Worm (Caenorhabditis elegans) whole organism, L2 larva: ENCODE measurements around the gene Y82E9BR.6.

Experiments used
- C34F6.9 ChIP-seq: fragments of 150-350 bp; optimal IDR thresholded peaks from 2 replicates; lab custom pipeline; 2014; ENCODE audit warnings: missing biosample characterization, missing genetic modification characterization
- Y55F3AM.14 ChIP-seq: fragments of 200-800 bp; sonication (Bioruptor generic); optimal IDR thresholded peaks from 2 replicates; lab custom pipeline; 2018; ENCODE audit warnings: mild to moderate bottlenecking, missing genetic modification characterization, missing compliant biosample characterization
- ZK546.5 ChIP-seq: sonication (generic microtip); optimal IDR thresholded peaks from 2 replicates; lab custom pipeline; 2017; ENCODE audit warnings: missing biosample characterization, missing genetic modification characterization
- aly-2 ChIP-seq: fragments of 150-350 bp; optimal IDR thresholded peaks from 2 replicates; lab custom pipeline; 2014; ENCODE audit warnings: missing biosample characterization, missing genetic modification characterization
- blmp-1 ChIP-seq: sonication (generic microtip); optimal IDR thresholded peaks from 2 replicates; lab custom pipeline; 2017; ENCODE audit warnings: missing genetic modification characterization, mild to moderate bottlenecking, missing compliant biosample characterization, antibody characterized with exemption, moderate library complexity; ENCODE audit not compliant: insufficient read depth
- ceh-82 ChIP-seq: fragments of 150-350 bp; optimal IDR thresholded peaks from 2 replicates; lab custom pipeline; 2014; ENCODE audit warnings: missing biosample characterization, missing genetic modification characterization
- crh-2 ChIP-seq: sonication (generic microtip); optimal IDR thresholded peaks from 2 replicates; lab custom pipeline; 2017; ENCODE audit warnings: missing biosample characterization, missing genetic modification characterization
- egl-27 ChIP-seq: sonication (generic microtip); optimal IDR thresholded peaks from 3 replicates; lab custom pipeline; 2017; ENCODE audit warnings: missing biosample characterization, missing genetic modification reagents, missing genetic modification characterization
- elt-1 ChIP-seq: fragments of 150-350 bp; optimal IDR thresholded peaks from 2 replicates; lab custom pipeline; 2014; ENCODE audit warnings: missing biosample characterization, missing genetic modification characterization
- fos-1 ChIP-seq: fragments of 150-350 bp; optimal IDR thresholded peaks from 2 replicates; lab custom pipeline; 2014; ENCODE audit warnings: missing biosample characterization, missing genetic modification characterization
- lin-11 ChIP-seq: fragments of 150-350 bp; sonication (generic microtip); optimal IDR thresholded peaks from 2 replicates; lab custom pipeline; 2014; ENCODE audit warnings: missing biosample characterization, missing genetic modification characterization, inconsistent platforms, mixed read lengths
- lin-39 ChIP-seq: fragments of 150-350 bp; optimal IDR thresholded peaks from 2 replicates; lab custom pipeline; 2014; ENCODE audit warnings: missing biosample characterization, missing genetic modification reagents, missing genetic modification characterization
- lsy-2 ChIP-seq, 2 experiments: fragments of 150-350 bp in 1 of 2; sonication (generic microtip) in 1 of 2; optimal IDR thresholded peaks; 2 replicates each; lab custom pipeline; 2014 to 2017; ENCODE audit warnings: missing biosample characterization in 2 of 2, missing genetic modification characterization in 2 of 2
- mab-5 ChIP-seq: fragments of 150-350 bp; optimal IDR thresholded peaks from 2 replicates; lab custom pipeline; 2014; ENCODE audit warnings: missing biosample characterization, missing genetic modification characterization
- nhr-10 ChIP-seq: sonication (generic microtip); optimal IDR thresholded peaks from 2 replicates; lab custom pipeline; 2017; ENCODE audit warnings: missing biosample characterization, missing genetic modification characterization
- nhr-11 ChIP-seq: fragments of 150-350 bp; optimal IDR thresholded peaks from 2 replicates; lab custom pipeline; 2014; ENCODE audit warnings: missing biosample characterization, missing genetic modification characterization
- nhr-12 ChIP-seq: fragments of 150-350 bp; optimal IDR thresholded peaks from 2 replicates; lab custom pipeline; 2014; ENCODE audit warnings: missing biosample characterization, missing genetic modification characterization
- nhr-129 ChIP-seq: fragments of 150-350 bp; optimal IDR thresholded peaks from 2 replicates; lab custom pipeline; 2014; ENCODE audit warnings: missing biosample characterization, missing genetic modification characterization
- nhr-23 ChIP-seq: fragments of 150-350 bp; optimal IDR thresholded peaks from 2 replicates; lab custom pipeline; 2014; ENCODE audit warnings: missing biosample characterization, missing genetic modification reagents, missing genetic modification characterization
- nhr-25 ChIP-seq: fragments of 150-350 bp; sonication (generic microtip); optimal IDR thresholded peaks from 3 replicates; lab custom pipeline; 2014; ENCODE audit warnings: missing biosample characterization, missing genetic modification characterization
- nhr-77 ChIP-seq: fragments of 150-350 bp; optimal IDR thresholded peaks from 2 replicates; lab custom pipeline; 2014; ENCODE audit warnings: missing biosample characterization, missing genetic modification characterization
- skn-1 ChIP-seq: sonication (generic microtip); optimal IDR thresholded peaks from 2 replicates; lab custom pipeline; 2017; ENCODE audit warnings: missing biosample characterization, missing genetic modification characterization
- sma-9 ChIP-seq, 2 experiments: fragments of 150-350 bp in 1 of 2; sonication (generic microtip) in 1 of 2; optimal IDR thresholded peaks; 2 replicates each; lab custom pipeline; 2014 to 2016; ENCODE audit warnings: missing genetic modification characterization in 2 of 2, mild to moderate bottlenecking in 1 of 2, missing biosample characterization in 1 of 2, missing compliant biosample characterization in 1 of 2, missing genetic modification reagents in 1 of 2, moderate library complexity in 1 of 2
- snpc-4 ChIP-seq: fragments of 150-350 bp; optimal IDR thresholded peaks from 2 replicates; lab custom pipeline; 2014; ENCODE audit warnings: missing biosample characterization, missing genetic modification characterization
- unc-55 ChIP-seq: fragments of 150-350 bp; sonication (generic microtip); optimal IDR thresholded peaks from 3 replicates; lab custom pipeline; 2014; ENCODE audit warnings: missing biosample characterization, missing genetic modification reagents, missing genetic modification characterization
- ztf-1 ChIP-seq: fragments of 200-800 bp; sonication (Bioruptor generic); conservative IDR thresholded peaks from 2 replicates; pipeline ENCODE4 v1.3.6; 2022; ENCODE audit warnings: missing genetic modification characterization, missing compliant biosample characterization
- ztf-11 ChIP-seq: sonication (generic microtip); optimal IDR thresholded peaks from 2 replicates; lab custom pipeline; 2017; ENCODE audit warnings: missing biosample characterization, missing genetic modification characterization

Gene Y82E9BR.6

DNA sequence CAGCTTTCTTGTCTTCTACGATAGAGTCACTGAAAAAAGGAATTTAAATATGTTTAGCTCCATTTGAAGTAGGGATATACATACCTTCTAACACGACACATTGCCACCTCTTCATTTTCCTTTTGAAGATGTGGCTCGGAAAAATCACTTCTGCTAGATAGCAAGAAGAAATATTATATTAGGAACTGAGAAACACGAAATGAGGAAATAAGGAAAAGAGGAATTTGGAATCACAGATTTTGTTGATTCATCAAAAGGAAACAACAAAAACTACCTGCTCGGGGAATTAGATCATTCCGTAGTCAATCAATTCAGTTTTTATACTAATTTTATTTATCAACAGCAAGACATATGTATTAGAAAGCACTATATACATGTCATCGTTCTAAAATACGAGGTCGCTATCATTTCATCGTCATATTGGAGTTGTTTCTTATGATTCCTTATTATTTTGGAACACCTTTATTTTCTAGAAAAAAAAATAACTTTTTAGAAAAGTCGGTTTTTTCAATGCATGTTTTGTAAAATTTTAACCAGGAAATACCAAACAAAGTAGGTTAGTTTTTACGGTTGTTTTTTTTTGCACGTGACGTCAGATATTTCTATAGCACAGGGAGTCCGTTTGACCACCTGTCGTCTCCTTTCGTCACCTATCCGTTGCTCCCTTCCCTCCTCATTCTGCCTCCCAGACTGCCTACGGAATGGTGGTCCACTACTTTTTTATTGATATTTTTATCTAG lies at the start of gene Y82E9BR.6, which contains the start of gene pals-21:
TSS of gene Y82E9BR.6 (plus strand) at position 690 of the 740 bp plus-strand sequence.
TSS of gene pals-21 (minus strand) at position 101 of the 740 bp plus-strand sequence.
- TF ChIP-seq Y55F3AM.14 (GFP tag; lab: Kevin White, UChicago) (no peak), nhr-129 (tag; lab: Kevin White, UChicago) (no peak)

DNA sequence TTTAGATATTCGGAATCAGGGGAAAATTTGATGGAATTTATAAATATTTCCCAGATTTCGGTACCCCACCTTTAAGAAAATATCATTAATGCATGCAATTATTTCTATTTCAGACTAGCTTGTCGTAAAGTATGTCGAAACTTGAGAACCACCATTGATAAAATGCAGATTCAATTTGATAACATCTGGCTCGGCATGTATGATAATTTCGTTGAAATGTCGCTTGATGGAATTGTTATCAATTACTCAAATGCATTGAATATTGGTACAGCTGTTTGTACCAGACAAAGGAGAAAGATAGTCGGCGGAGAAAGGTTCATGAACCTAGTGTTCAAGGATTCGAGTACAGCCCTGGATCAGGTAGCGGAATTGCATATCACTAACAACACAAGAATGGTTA lies 49.1 kb upstream of the Y82E9BR.6 start, which contains the start of gene Y82E9BL.19:
TSS of gene Y82E9BL.19 (plus strand) at position 123 of the 400 bp plus-strand sequence.
- no peak for TF ChIP-seq aly-2 (tag; lab: Kevin White, UChicago)
- peak; percentile 60 for TF ChIP-seq fos-1
- TF ChIP-seq ceh-82 = no peak
- TF ChIP-seq nhr-23 (tag; lab: Kevin White, UChicago) = no peak
- no peak for TF ChIP-seq ztf-11 (tag; lab: Kevin White, UChicago)
- no peak for TF ChIP-seq unc-55 (GFP tag; lab: Kevin White, UChicago)
- TF ChIP-seq, all 48 proteins: peak for 1

DNA sequence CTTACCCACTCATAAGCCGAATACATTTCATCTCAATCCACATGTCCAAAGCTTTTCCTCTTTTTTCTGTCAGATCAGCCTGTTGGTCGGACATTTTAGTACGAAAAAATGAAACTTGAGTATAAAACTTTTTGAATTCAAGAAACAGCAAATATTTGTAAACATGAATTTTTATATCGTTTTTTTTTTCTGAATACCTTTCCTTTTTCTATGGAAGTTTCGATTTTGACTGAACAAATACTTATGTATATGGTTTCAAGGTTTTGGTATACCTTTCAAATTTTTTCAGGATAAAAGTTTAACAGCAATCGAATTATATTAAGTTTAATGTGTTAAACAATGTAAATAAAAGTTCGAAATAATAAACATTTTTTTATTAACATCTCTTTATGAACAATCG lies 40.8 kb upstream of the Y82E9BR.6 start, which contains the start of gene fbxa-5:
TSS of gene fbxa-5 (minus strand) at position 101 of the 400 bp plus-strand sequence.
- TF ChIP-seq ztf-1 = no peak
- no peak for TF ChIP-seq C34F6.9 (tag; lab: Kevin White, UChicago)
- TF ChIP-seq fos-1 = no peak
- TF ChIP-seq sma-9 (GFP tag; optimal IDR thresholded peaks at IDR 0.05; lab: Kevin White, UChicago) = no peak
- no peak for TF ChIP-seq sma-9 (tag; optimal IDR thresholded peaks at IDR 0.05; lab: Kevin White, UChicago)
- no peak for TF ChIP-seq lin-11 (tag; lab: Kevin White, UChicago)
- no peak for TF ChIP-seq mab-5
- TF ChIP-seq nhr-23 (tag; lab: Kevin White, UChicago) = no peak
- no peak for TF ChIP-seq nhr-10 (tag; lab: Kevin White, UChicago)
- TF ChIP-seq lsy-2 (tag; optimal IDR thresholded peaks at IDR 0.05; lab: Kevin White, UChicago) = no peak
- no peak for TF ChIP-seq ZK546.5
- no peak for TF ChIP-seq nhr-77 (tag; lab: Kevin White, UChicago)
- TF ChIP-seq blmp-1 (tag; lab: Kevin White, UChicago) = no peak

DNA sequence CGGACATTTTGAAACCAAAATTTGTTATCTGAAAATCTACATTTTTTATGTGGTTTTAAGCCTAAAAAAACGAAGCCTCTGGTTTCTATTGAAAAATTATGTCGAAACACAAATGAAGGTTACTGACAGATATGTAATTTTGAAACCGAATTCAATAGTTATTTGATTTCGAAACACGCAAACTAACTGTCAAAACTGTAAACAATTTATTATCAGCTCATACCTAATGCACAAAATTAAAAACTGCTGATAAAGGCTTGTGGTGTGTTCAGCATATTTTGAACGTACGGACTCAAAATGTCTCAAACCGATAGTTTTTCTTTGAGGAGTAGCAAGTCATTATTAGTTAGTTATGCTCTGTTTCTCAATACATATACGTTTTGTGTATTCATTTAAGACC lies 38.5 kb upstream of the Y82E9BR.6 start, which contains the start of gene fbxa-26:
TSS of gene fbxa-26 (minus strand) at position 35 of the 400 bp plus-strand sequence.
- TF ChIP-seq nhr-11 (tag; lab: Kevin White, UChicago) (no peak), fos-1 (peak; percentile 48), lin-39 (tag; lab: Kevin White, UChicago) (no peak)

DNA sequence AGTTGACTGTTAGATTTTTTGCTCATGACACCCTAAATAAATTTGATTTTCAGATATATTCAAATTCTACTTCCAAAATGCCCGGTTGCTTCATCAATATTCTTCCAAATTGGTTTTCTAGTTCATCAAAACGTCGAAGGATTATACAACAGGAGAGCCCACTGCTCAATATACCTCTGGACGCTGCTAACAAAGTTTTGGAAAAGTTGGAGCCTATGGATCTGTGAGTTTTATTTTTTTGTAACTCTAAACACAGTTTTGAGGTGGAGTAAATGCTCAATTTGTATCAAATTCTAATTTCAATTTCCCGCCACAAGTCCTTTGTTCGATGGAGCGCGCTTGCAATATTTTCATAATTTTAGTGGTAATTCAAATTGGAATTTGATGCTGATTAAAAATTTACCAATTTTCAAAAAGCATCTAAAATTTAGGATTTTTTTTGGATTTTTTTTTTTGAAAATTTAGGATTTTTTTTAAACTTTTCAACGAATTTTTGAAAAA lies 38.1 kb upstream of the Y82E9BR.6 start, which contains the start of gene fbxa-27:
TSS of gene fbxa-27 (plus strand) at position 51 of the 501 bp plus-strand sequence.
- no peak for TF ChIP-seq nhr-25 (tag; lab: Kevin White, UChicago)
- TF ChIP-seq snpc-4 (tag; lab: Kevin White, UChicago) = no peak
- TF ChIP-seq nhr-129 (tag; lab: Kevin White, UChicago) = no peak
- TF ChIP-seq elt-1 = no peak
- TF ChIP-seq nhr-12 (tag; lab: Kevin White, UChicago) = no peak
- TF ChIP-seq egl-27 (tag; lab: Kevin White, UChicago) = no peak
- no peak for TF ChIP-seq C34F6.9 (tag; lab: Kevin White, UChicago)
- TF ChIP-seq, all 48 proteins: peak for 0

DNA sequence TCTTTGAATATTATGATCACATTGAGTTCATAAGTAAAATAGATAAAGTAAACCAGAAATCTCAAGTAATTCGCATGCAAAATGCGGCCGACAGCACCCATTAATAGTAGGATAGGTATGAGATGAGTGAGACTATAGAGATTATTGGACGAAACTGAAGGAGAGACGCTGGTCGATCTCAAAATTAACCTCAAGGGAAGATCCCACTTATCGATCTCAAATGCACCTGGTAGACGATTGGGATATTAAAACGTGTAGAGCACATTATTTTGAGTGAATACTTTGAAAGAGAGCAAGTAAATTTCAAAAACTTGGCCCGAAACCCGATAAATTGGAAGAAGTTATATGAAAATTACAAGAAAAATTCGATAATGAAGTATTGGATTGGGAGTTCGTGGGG lies 35.3 kb upstream of the Y82E9BR.6 start, which contains the start of gene Y82E9BL.6:
TSS of gene Y82E9BL.6 (minus strand) at position 101 of the 400 bp plus-strand sequence.
- no peak for TF ChIP-seq skn-1 (tag; lab: Kevin White, UChicago)
- TF ChIP-seq crh-2 (tag; lab: Kevin White, UChicago) = no peak
- no peak for TF ChIP-seq sma-9 (GFP tag; optimal IDR thresholded peaks at IDR 0.05; lab: Kevin White, UChicago)
- no peak for TF ChIP-seq sma-9 (tag; optimal IDR thresholded peaks at IDR 0.05; lab: Kevin White, UChicago)
- no peak for TF ChIP-seq ztf-11 (tag; lab: Kevin White, UChicago)
- TF ChIP-seq blmp-1 (tag; lab: Kevin White, UChicago) = no peak
